Worm (Caenorhabditis elegans): ENCODE measurements around the gene nhr-6.

- TF ChIP-seq unc-130 (GFP tag; optimal IDR thresholded peaks at IDR 0.05), result no peak
- no peak for TF ChIP-seq pha-4 (GFP tag; IDR thresholded peaks at IDR 0.05)
- TF ChIP-seq pha-4 (tag; optimal IDR thresholded peaks at IDR 0.05), result no peak
- TF ChIP-seq nhr-111 (GFP tag; optimal IDR thresholded peaks at IDR 0.05), result no peak
- TF ChIP-seq nhr-76 (tag; optimal IDR thresholded peaks at IDR 0.05), result no peak
- no peak for TF ChIP-seq ces-1 (GFP tag; optimal IDR thresholded peaks at IDR 0.05)
These were observed 11.1 kb upstream of the nhr-6 start for ce11 chrIII:3562276-3562675.

Data from whole organism, L4 larva.